Fruit fly (Drosophila melanogaster) whole organism, wandering third instar larva: Measurements from ENCODE around the gene x16.

Experiments
- sv ChIP-seq: fragments of 200-800 bp; sonication (Bioruptor generic); optimal IDR thresholded peaks from 3 replicates; lab custom pipeline; 2016; ENCODE audit warnings: missing biosample characterization, missing genetic modification characterization
- usp ChIP-seq: fragments of >200 bp; optimal IDR thresholded peaks from 2 replicates; lab custom pipeline; 2017; ENCODE audit warnings: missing biosample characterization, missing genetic modification characterization

DNA sequence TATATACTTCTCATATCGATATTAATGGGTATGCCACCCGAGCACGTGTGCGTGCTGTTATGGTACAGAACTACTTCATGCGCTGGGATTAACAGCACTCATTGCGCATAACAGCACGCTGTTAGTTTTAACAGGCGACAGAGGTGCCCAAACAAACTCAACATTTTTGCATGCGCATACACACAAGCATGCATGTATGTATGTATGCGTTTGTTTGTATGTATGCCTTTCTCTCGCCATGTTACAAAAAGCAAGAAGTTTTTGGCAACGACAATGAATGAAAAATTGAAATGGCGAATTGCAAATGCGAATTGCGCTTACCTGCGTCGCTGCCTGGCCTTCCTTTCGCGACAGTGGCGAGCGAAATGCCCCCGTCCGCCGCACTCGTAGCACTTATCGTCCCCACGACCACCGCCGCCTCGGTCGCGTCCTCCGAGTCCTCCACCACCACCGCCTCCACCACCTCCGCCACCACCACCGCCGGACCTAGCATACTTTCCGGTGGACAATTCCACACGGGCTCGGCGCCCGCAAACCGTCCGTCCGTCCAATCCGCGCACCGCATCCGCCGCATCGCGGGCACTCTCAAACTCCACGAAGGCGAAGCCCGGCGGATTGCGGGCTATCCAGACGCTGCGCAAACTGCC is 684 bp downstream of the x16 start:
- TF ChIP-seq usp (no peak), sv (no peak)
